Worm (Caenorhabditis elegans) whole organism, L2 larva: Measurements from ENCODE around the gene T20D3.5.

Experiments
- aly-2 ChIP-seq: fragments of 150-350 bp; optimal IDR thresholded peaks from 2 replicates; lab custom pipeline; 2014; ENCODE audit warnings: missing biosample characterization, missing genetic modification characterization
- lin-13 ChIP-seq: fragments of 150-350 bp; optimal IDR thresholded peaks from 2 replicates; lab custom pipeline; 2014; ENCODE audit warnings: missing biosample characterization, missing genetic modification reagents, missing genetic modification characterization
- unc-62 ChIP-seq: fragments of 150-350 bp; optimal IDR thresholded peaks from 2 replicates; lab custom pipeline; 2014; ENCODE audit warnings: missing biosample characterization, missing genetic modification reagents, missing genetic modification characterization

DNA sequence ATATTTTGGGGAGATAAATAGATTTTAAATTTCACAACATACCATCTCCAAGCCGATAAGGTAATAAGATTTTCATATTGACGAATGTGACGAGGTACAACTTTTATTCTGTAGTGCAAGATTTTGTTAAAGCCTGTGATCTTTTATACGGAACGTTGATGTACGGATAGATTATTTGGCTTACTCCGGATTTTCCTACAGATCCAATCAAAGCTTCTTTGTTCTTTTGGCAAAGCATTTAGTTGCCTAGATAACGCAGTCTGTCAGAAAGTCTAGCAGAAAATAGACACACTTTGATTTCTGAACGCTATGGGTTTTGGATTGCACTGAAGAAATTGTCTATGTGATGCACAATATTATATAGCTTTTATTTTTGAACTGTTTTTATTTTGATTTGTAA is 37.7 kb upstream of the T20D3.5 start, which contains the start of gene F49C12.2:
- no peak for TF ChIP-seq unc-62 (GFP tag; lab: Kevin White, UChicago)
- TF ChIP-seq lin-13 (GFP tag; lab: Kevin White, UChicago), result no peak
- TF ChIP-seq aly-2, result no peak
